Worm (Caenorhabditis elegans) whole organism, young adult: ENCODE measurements around the gene cyn-17.

Experiments
- ama-1 ChIP-seq, 3 experiments: fragments of 150-350 bp in 1 of 3; sonication (generic microtip) in 2 of 3; optimal IDR thresholded peaks; 2 replicates each; lab custom pipeline; 2014 to 2018; ENCODE audit warnings: missing biosample characterization in 2 of 3, missing genetic modification characterization in 2 of 3, missing genetic modification reagents in 2 of 3
- attf-5 ChIP-seq: fragments of 200-800 bp; sonication (Bioruptor generic); optimal IDR thresholded peaks from 2 replicates; lab custom pipeline; 2018; ENCODE audit warnings: mild to moderate bottlenecking, missing genetic modification characterization, missing compliant biosample characterization
- ceh-27 ChIP-seq: fragments of 200-800 bp; sonication (Bioruptor generic); optimal IDR thresholded peaks from 2 replicates; lab custom pipeline; 2018; ENCODE audit warnings: mild to moderate bottlenecking, missing genetic modification characterization, moderate library complexity, missing compliant biosample characterization
- ekl-4 ChIP-seq: fragments of 200-800 bp; sonication (Bioruptor generic); IDR thresholded peaks from 2 replicates; pipeline ENCODE4 v1.3.6; 2022; ENCODE audit warnings: missing genetic modification reagents, missing genetic modification characterization, missing compliant biosample characterization
- madf-10 ChIP-seq: sonication (generic microtip); optimal IDR thresholded peaks from 2 replicates; lab custom pipeline; 2016; ENCODE audit warnings: mild to moderate bottlenecking, missing genetic modification characterization, missing compliant biosample characterization

DNA sequence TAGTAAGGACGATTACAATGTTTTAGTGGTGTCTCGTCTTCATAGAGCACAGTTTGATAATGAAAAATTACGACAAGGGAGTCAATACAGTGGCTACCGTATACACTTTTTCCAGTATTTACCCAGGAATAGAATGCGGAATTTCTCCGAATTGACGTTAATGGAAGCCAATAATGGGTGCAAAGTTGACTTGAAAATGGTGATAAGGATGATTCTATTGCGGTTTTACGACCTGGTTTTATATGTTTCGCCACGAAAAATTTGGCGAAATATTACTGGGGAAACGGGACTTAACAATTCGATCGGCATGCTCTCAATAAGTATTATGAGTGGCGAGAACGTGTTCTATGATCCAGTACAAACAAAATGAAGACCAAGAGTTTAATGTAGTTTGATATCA, 20.4 kb downstream of the cyn-17 start:
- TF ChIP-seq madf-10 (tag; lab: Kevin White, UChicago), result no peak
- no peak for TF ChIP-seq ekl-4
- no peak for TF ChIP-seq attf-5
- no peak for TF ChIP-seq ceh-27
- no peak for TF ChIP-seq ama-1 (optimal IDR thresholded peaks at IDR 0.05; lab: Kevin White, UChicago)
- no peak for TF ChIP-seq ama-1 (GFP tag; optimal IDR thresholded peaks at IDR 0.05; lab: Kevin White, UChicago)
